Fruit fly (Drosophila melanogaster) S2 (cell line): ENCODE measurements around the gene CG16820.
"Not testable (repeated sequence)": the region's sequence is repeated elsewhere in the genome, so short reads cannot be mapped to it uniquely, and the experiment has no call there.

Experiments
- CG8478 ChIP-seq: fragments of >200 bp; optimal IDR thresholded peaks from 2 replicates; lab custom pipeline; 2018
- CTCF ChIP-seq, 2 experiments: fragments of >200 bp; optimal IDR thresholded peaks; 2 replicates each; lab custom pipeline; 2018

CG16820 gene

DNA sequence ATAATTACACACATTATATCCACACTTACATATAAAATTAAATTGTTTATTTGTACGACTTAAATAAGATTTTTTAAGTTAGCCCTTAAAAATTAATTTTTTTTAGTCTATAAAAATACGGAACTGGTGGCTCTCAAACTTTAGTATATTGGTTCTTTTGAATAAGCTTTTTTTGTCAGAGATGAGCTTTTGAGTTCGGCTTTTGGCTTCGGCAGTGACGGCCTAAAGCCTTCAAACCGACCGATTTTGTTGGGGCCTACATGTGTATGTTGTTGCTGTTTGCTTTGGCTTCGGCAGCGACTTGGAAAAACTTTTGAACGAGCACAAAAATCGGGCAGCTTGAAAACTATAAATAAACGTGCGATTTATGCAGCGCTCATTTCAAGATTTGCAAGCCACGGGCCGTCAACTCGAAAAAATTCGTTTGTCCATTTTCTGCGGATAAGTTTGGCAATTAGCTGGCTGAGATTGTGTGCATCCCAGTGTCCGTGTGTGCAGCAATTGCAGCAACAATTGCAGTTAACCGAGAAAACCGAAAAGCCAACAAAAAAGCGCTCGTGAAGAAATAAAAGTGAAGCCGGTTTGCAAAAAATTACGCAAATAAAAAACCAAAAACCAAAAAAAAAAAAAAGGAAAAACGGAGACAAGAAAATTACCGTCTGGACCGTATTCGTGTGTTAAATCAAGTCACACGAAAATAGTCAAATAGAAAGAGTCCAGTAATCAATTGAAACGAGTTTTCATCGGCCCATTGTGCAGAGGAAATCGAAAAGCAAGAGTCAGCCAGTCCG is at the start of gene CG16820:
Gene CG16820 (plus strand): TSS at position 378 of the 791 bp plus-strand sequence.
- TF ChIP-seq CG8478 (lab: Kevin White, UChicago), result no peak
- no peak for TF ChIP-seq CTCF (optimal IDR thresholded peaks at IDR 0.05; lab: Kevin White, UChicago)

DNA sequence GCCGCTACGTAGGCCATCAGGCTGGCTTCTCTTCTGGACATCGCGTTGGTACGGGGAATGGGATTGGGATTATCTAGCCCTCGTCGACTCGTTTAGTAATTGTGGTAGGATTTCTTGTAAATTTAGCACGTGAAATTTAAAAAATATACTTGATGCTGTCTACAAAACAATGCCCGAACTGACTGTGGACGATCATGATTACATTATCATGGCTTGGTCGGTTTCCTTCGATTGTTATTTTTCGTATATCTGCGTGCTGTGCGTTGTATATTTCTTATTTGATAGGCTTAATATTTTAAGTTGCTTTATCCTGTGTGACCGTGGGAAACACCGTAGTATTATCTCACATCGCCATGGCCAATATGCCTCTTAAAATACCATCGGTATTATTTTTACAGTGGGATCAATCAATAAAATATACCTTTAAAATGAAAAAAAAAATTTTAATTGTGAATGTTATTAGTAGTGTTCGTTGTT is 43.0 kb upstream of the CG16820 start, which contains the start of gene CG16972:
Gene CG16972 (minus strand): TSS at position 336 of the 477 bp plus-strand sequence.
- TF ChIP-seq CTCF (optimal IDR thresholded peaks at IDR 0.05; lab: Kevin White, UChicago) (no peak), CG8478 (lab: Kevin White, UChicago) (no peak)

DNA sequence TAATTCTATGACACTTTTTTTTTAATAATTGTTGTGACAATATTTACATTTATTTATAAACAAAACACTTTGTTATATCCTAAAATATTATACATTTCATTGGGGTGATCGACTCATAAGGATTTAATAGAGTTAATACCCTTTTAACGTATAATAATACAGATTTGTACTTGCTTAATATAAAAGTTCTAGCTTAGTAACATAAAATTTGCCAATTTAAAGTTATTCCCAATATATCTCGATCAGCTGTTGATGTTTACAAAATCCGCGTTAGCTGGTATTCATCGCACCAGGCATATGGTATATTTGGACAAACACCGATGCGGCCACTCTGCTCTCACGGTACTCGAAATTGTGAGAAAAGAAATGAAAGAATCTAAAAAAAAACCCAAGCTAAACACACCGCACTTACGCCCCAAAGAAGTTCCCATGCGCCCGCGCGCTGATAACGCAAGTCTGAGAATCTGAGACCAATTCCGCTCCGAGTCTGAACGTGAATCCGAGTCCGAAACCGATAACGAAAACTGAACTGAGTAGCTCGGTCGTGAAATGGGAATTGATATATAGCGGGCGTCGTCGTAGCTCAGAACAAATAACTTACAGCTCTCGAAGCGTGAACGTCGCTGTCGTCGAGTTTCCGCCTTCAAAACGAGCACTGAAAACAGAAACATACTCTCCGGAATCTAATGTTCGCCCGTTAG is 42.4 kb upstream of the CG16820 start, which contains the start of gene Pect:
Gene Pect (plus strand): TSS at position 326 of the 701 bp plus-strand sequence.
- no peak for TF ChIP-seq CTCF (optimal IDR thresholded peaks at IDR 0.05; lab: Kevin White, UChicago)
- TF ChIP-seq CG8478 (lab: Kevin White, UChicago), result no peak

DNA sequence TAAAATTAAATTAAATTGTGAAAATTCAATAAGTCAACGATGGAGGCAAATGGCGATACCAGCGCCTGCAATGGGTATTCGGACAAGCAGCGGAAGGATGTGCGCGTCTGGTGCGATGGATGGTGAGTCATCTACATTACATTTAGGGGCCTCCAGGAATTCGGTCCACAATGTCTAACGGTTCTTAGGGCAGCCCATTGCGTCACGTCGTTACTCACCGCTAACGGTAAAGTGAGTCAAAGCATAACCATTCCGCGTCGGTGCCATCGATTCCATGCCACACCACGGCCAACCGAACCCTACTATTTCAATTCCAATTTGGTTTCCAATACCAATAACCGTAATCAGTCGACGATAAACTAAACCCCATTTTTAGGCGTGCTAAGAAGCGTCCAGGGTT is 41.9 kb upstream of the CG16820 start:
- TF ChIP-seq CG8478 (lab: Kevin White, UChicago), result no peak
- no peak for TF ChIP-seq CTCF (optimal IDR thresholded peaks at IDR 0.05; lab: Kevin White, UChicago)

DNA sequence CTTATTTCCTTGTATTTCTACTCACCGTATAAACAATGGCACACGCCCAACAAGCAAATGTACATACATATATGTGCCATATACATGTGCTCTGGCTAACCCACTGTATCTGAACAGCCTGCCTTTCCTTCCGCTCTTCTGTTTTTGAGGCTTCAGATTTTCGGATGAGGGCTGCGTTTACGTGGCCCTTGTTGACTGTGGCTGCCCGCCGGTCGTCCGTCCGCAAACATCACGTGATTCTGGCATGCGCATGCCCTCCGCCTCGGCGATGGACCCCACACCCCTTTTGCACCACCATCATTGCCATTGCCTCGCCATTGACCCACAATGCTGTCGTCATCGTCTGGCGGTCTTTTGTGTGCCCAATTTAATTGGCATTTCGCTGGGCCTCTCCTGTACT is 40.8 kb upstream of the CG16820 start:
- TF ChIP-seq CTCF (optimal IDR thresholded peaks at IDR 0.05; lab: Kevin White, UChicago) (no peak), CG8478 (lab: Kevin White, UChicago) (no peak)

DNA sequence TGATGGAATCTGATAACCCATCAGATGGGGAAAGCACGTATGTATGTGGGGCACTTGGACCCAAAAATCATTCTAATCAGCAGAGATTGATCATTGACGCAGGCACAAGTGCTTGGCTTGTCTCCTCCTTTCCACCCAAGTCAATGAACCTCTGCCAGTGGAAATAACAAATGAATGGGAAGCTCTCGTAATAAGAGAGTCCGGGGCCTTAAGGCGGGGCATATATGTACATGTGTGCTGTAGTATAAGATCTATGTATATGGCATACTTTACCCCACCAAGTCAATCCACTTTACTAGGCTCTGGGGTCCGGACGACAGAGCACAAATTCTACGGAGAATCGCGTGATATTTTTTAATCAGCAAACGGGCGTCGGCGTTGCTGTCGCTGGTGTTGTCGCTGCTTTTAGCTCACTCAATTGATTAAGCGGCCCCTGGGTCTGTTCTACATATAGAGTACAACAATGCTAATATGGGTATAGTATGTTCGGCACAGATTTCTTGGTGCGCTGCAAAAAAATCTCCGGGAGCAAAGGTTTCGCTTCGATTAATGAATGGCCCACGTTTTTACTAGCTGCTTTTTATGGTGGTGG is 39.9 kb upstream of the CG16820 start:
- TF ChIP-seq CG8478 (lab: Kevin White, UChicago) (no peak), CTCF (optimal IDR thresholded peaks at IDR 0.05; lab: Kevin White, UChicago) (no peak)

DNA sequence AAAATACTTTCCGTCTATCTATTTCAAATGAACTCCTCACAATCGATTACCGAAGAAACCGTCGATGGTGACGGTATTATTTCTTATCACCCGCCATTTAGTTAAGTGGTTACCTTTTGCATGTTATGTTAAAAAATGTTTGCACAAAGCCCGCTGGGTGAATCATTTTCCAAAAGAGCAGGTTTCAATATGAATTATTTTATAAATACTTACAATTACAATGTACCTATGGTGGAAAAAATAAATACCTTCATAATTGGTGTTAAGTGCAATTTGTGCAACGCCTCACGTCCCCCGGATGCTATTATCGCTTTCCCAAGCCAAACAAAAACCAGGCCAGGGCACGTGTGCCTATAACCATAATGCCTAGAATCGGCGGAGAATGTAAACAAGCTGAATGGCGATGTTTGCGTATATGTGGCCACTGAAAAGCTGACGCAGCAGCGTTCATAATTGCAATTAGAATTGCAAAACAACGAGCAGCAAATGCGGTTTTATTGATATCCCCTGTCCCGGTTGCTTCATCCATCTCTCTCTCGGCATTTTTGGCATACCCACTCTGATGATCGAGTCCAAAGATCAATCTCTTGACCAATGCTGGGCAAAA is 39.1 kb upstream of the CG16820 start:
- TF ChIP-seq CG8478 (lab: Kevin White, UChicago), result no peak
- TF ChIP-seq CTCF (optimal IDR thresholded peaks at IDR 0.05; lab: Kevin White, UChicago), result no peak

DNA sequence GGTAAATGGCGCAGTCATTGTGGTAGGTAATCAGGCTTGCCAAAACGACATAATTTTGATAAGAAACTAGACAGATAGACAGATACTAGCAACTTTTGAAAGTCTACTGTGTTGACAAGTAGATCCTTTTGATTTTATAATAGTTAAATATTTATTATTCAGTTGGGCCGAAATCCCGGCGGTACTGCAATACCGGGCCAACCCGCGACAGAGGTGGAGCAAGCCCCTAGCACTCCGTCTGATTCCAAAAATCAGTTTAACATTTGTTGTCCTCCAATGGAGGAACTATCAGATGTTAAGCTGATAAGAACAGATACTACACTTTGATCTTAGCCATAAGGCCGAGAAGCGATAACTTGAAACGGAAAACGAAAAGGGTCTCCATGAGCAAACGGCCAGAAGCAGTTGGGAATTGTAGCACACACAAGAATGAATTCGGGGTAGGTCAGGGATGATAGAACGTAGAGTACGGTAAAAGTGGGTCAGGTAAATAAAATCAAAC is 34.2 kb upstream of the CG16820 start, which contains the start of gene CG15482:
Gene CG15482 (minus strand): TSS at position 51 of the 502 bp plus-strand sequence.
- TF ChIP-seq CTCF (optimal IDR thresholded peaks at IDR 0.05; lab: Kevin White, UChicago); CG8478 (lab: Kevin White, UChicago): not testable (repeated sequence)

DNA sequence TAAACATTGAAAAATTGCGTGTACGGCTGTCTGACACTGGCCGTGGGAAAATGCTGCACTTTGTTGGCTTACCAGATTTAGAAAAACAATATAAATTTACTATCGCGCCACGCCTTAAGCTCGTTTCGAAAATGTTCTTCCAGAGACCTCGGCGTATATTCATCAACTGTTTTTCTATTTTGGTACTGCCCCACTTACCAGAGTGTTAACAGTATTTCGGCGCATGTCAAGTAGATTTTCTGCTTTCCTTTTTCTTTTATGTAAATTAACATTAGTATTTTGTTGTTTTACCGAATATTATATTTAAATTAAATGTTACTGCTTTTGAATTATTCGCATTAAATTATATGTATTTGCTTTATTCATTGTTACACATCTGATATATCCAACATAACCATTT is 31.0 kb upstream of the CG16820 start, which contains the start of gene kek4:
Gene kek4 (minus strand): TSS at position 341 of the 400 bp plus-strand sequence.
- TF ChIP-seq CTCF (optimal IDR thresholded peaks at IDR 0.05; lab: Kevin White, UChicago), result no peak
- no peak for TF ChIP-seq CG8478 (lab: Kevin White, UChicago)

DNA sequence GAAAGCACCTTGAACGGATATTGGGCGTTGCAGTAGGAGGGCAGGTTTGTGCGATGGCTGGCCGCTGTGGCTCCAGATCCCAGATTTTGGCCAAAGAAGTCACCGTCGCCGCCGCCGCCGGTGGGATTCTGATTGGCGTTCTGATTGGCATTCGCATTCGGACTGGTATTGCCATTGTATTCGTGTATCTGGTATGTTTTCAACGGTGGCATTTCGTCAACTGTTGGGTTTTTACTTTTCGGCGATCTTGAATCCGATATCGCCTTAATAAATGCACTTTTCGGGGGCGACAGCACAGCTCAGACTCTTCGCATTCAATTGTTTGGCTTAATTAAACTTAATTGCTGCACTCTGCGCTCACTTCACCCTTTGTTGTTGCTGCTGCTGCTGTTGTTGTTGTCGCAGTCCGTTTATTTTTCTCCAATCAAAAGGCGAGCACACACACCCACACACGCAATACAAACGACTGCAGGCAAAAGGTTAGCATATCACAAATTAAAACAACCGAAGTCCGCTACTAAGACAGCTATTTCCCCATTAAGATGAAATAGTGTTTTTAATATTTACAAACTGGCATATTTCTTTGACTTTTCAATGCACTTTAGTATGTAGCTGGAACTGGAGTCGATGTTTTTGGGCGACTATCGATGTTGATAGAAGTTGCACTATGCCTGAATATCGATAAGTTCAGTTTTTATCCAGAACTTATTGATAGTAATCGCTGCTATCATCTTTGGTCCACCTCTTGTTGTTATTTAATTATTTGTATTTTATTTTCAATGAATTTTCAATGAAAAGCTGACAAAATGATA is 26.5 kb upstream of the CG16820 start, which contains the start of the genes CG9426 and mRF1:
Gene CG9426 (minus strand): TSS at position 643 of the 812 bp plus-strand sequence.
Gene mRF1 (plus strand): TSS at position 699 of the 812 bp plus-strand sequence.
- TF ChIP-seq CG8478 (lab: Kevin White, UChicago) (no peak), CTCF (optimal IDR thresholded peaks at IDR 0.05; lab: Kevin White, UChicago) (no peak)

DNA sequence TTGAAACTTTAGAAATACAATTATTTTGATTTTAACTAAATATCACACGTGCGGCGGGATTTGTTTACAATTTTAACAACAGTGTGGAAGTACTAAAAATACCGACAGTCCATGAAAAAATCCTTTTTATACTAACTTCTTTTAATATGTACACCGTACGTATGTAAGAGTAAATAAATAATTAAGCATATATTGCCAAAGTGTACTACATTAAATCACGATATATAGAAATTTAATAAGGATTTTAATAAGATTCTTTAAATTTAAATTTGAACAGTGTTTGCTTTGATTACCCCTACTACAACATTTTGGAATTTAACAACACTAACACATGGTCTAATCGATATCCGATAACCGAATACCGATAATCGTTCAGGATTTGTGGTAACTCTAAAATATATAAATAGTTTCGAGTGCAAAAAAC is 23.8 kb upstream of the CG16820 start, which contains the start of the genes Ski6 and CG16812:
Gene Ski6 (minus strand): TSS at position 205 of the 424 bp plus-strand sequence.
Gene CG16812 (plus strand): TSS at position 363 of the 424 bp plus-strand sequence.
- no peak for TF ChIP-seq CTCF (optimal IDR thresholded peaks at IDR 0.05; lab: Kevin White, UChicago)
- no peak for TF ChIP-seq CG8478 (lab: Kevin White, UChicago)

DNA sequence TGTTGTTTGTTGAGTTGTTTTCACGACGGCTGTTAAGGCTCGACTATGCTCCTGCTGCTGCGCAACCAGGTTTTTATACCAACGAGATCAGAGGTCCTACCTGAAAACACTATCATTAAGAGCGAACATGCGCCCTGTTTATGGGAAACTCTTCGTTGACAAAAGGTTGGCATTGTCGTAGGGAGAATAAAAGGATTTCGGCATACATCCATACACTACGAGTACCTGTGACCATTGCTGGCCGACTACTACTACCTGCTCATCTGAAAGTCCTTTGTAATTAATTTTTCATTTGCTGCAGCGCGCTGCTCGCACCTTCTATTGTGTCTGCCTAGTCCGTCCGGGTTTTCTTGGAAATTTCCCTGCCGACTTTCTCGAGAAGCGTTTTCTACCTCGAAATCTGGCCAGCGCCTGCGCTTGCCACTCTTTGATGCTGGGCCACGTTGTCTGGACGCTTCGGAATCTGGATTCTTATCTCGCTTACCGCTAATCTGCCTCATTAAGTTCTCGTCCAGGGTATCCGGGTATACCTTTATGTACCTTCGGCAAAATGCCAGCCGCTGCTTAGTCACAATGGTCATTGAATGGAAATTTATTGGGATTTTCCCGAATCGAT is 20.7 kb upstream of the CG16820 start, which contains the start of gene CG15480:
Gene CG15480 (minus strand): TSS at position 51 of the 616 bp plus-strand sequence.
- no peak for TF ChIP-seq CG8478 (lab: Kevin White, UChicago)
- no peak for TF ChIP-seq CTCF (optimal IDR thresholded peaks at IDR 0.05; lab: Kevin White, UChicago)
